Fruit fly (Drosophila melanogaster) whole organism, embryonic: ENCODE measurements around the gene Pif1.

Experiments
- Asciz ChIP-seq: fragments of 200-800 bp; sonication (Bioruptor generic); optimal IDR thresholded peaks from 2 replicates; lab custom pipeline; 2017; ENCODE audit warnings: missing biosample characterization, mild to moderate bottlenecking, missing genetic modification characterization, missing genetic modification reagents
- Atf3 ChIP-seq: fragments of 200-800 bp; sonication (Bioruptor generic); optimal IDR thresholded peaks from 3 replicates; lab custom pipeline; 2016; ENCODE audit warnings: missing biosample characterization, missing genetic modification characterization
- Atf6 ChIP-seq: fragments of 200-800 bp; sonication (Bioruptor generic); IDR thresholded peaks from 2 replicates; pipeline ENCODE4 v1.3.6; 2022; ENCODE audit warnings: missing biosample characterization, missing genetic modification characterization
- BEAF-32 ChIP-seq: fragments of 200-800 bp; sonication (Bioruptor generic); optimal IDR thresholded peaks from 3 replicates; lab custom pipeline; 2017; ENCODE audit warnings: missing biosample characterization, missing genetic modification characterization, mild to moderate bottlenecking, moderate library complexity, missing genetic modification reagents
- CG10267 ChIP-seq: fragments of 200-800 bp; sonication (Bioruptor generic); optimal IDR thresholded peaks from 2 replicates; lab custom pipeline; 2018; ENCODE audit warnings: missing biosample characterization, mild to moderate bottlenecking, missing genetic modification characterization, moderate library complexity
- CG10321 ChIP-seq: fragments of 200-800 bp; sonication (Bioruptor generic); IDR thresholded peaks from 2 replicates; pipeline ENCODE4 v1.3.6; 2022; ENCODE audit warnings: missing biosample characterization, missing genetic modification characterization
- CG12744 ChIP-seq: fragments of 200-800 bp; sonication (Bioruptor generic); optimal IDR thresholded peaks from 2 replicates; lab custom pipeline; 2016; ENCODE audit warnings: missing biosample characterization, missing genetic modification characterization
- CG18011 ChIP-seq: fragments of 200-800 bp; sonication (Bioruptor generic); optimal IDR thresholded peaks from 2 replicates; lab custom pipeline; 2017; ENCODE audit warnings: missing biosample characterization, missing genetic modification characterization, mild to moderate bottlenecking, moderate library complexity, missing genotype
- CG18262 ChIP-seq: fragments of 200-800 bp; optimal IDR thresholded peaks from 3 replicates; lab custom pipeline; 2019; ENCODE audit warnings: missing biosample characterization, mild to moderate bottlenecking, missing genetic modification characterization, moderate library complexity
- CG2712 ChIP-seq: fragments of 200-800 bp; optimal IDR thresholded peaks from 3 replicates; lab custom pipeline; 2019; ENCODE audit warnings: missing biosample characterization, mild to moderate bottlenecking, missing genetic modification characterization, moderate library complexity
- CG3407 ChIP-seq: fragments of 200-800 bp; sonication (Bioruptor generic); optimal IDR thresholded peaks from 2 replicates; lab custom pipeline; 2018; ENCODE audit warnings: missing biosample characterization, mild to moderate bottlenecking, missing genetic modification characterization
- CG3995 ChIP-seq: fragments of 200-800 bp; sonication (Bioruptor generic); optimal IDR thresholded peaks from 3 replicates; lab custom pipeline; 2016; ENCODE audit warnings: missing biosample characterization, missing genetic modification characterization
- CG43689 ChIP-seq: fragments of 200-800 bp; sonication (Bioruptor generic); IDR thresholded peaks from 2 replicates; pipeline ENCODE4 v1.3.6; 2022; ENCODE audit warnings: missing biosample characterization, missing genetic modification characterization
- CG4424 ChIP-seq: fragments of 200-800 bp; sonication (Bioruptor generic); optimal IDR thresholded peaks from 3 replicates; lab custom pipeline; 2016; ENCODE audit warnings: missing biosample characterization, missing genetic modification characterization
- CG6272 ChIP-seq: fragments of 200-800 bp; sonication (Bioruptor generic); IDR thresholded peaks from 2 replicates; pipeline ENCODE4 v1.3.6; 2022; ENCODE audit warnings: missing biosample characterization, missing genetic modification characterization
- CG6689 ChIP-seq: fragments of 200-800 bp; sonication (Bioruptor generic); IDR thresholded peaks from 2 replicates; pipeline ENCODE4 v1.3.6; 2022; ENCODE audit warnings: missing biosample characterization, missing genetic modification characterization
- CG7271 ChIP-seq: fragments of 200-800 bp; sonication (Bioruptor generic); optimal IDR thresholded peaks from 2 replicates; lab custom pipeline; 2018; ENCODE audit warnings: missing biosample characterization, mild to moderate bottlenecking, missing genetic modification characterization, moderate library complexity
- CG7745 ChIP-seq: fragments of 200-800 bp; sonication (Bioruptor generic); optimal IDR thresholded peaks from 2 replicates; lab custom pipeline; 2018; ENCODE audit warnings: missing biosample characterization, mild to moderate bottlenecking, missing genetic modification characterization, moderate library complexity
- CG7786 ChIP-seq: fragments of 200-800 bp; sonication (Bioruptor generic); optimal IDR thresholded peaks from 2 replicates; lab custom pipeline; 2016; ENCODE audit warnings: missing biosample characterization, missing genetic modification characterization
- CG7987 ChIP-seq: fragments of 200-800 bp; sonication (Bioruptor generic); optimal IDR thresholded peaks from 2 replicates; lab custom pipeline; 2018; ENCODE audit warnings: missing biosample characterization, mild to moderate bottlenecking, missing genetic modification characterization, moderate library complexity
- CG8388 ChIP-seq: fragments of 200-800 bp; sonication (Bioruptor generic); optimal IDR thresholded peaks from 2 replicates; lab custom pipeline; 2019; ENCODE audit warnings: missing biosample characterization, mild to moderate bottlenecking, missing genetic modification characterization, moderate library complexity
- Ets65A ChIP-seq: fragments of 200-800 bp; sonication (Bioruptor generic); peaks from one replicate; lab custom pipeline; 2016; ENCODE audit warnings: missing biosample characterization, missing genetic modification characterization
- HmgZ ChIP-seq: fragments of 200-800 bp; sonication (Bioruptor generic); optimal IDR thresholded peaks from 2 replicates; lab custom pipeline; 2018; ENCODE audit warnings: missing biosample characterization, mild to moderate bottlenecking, missing genetic modification characterization
- Hr78 ChIP-seq, 2 experiments: fragments of 200-800 bp in 1 of 2; fragments of >200 bp in 1 of 2; sonication (Bioruptor generic) in 1 of 2; optimal IDR thresholded peaks; 2 replicates each; lab custom pipeline; 2017 to 2019; ENCODE audit warnings: missing biosample characterization in 2 of 2, missing genetic modification characterization in 2 of 2, mild to moderate bottlenecking in 1 of 2, moderate library complexity in 1 of 2
- Hsf ChIP-seq: fragments of 200-800 bp; sonication (Bioruptor generic); optimal IDR thresholded peaks from 3 replicates; lab custom pipeline; 2016; ENCODE audit warnings: missing biosample characterization, missing genetic modification characterization
- Lpt ChIP-seq: fragments of >200 bp; optimal IDR thresholded peaks from 2 replicates; lab custom pipeline; 2018; ENCODE audit warnings: missing biosample characterization, missing genetic modification characterization
- Max ChIP-seq: fragments of 200-800 bp; sonication (Bioruptor generic); optimal IDR thresholded peaks from 2 replicates; lab custom pipeline; 2016; ENCODE audit warnings: missing biosample characterization, mild to moderate bottlenecking, missing genetic modification characterization
- Nf-YA ChIP-seq: fragments of 200-800 bp; sonication (Bioruptor generic); IDR thresholded peaks from 2 replicates; pipeline ENCODE4 v1.3.6; 2022; ENCODE audit warnings: missing biosample characterization, missing genetic modification characterization
- Nf-YB ChIP-seq: fragments of 200-800 bp; sonication (Bioruptor generic); optimal IDR thresholded peaks from 3 replicates; lab custom pipeline; 2019; ENCODE audit warnings: missing biosample characterization, mild to moderate bottlenecking, missing genetic modification characterization, moderate library complexity
- Opbp ChIP-seq: fragments of 200-800 bp; sonication (Bioruptor generic); IDR thresholded peaks from 3 replicates; pipeline ENCODE4 v1.3.6; 2022; ENCODE audit warnings: missing biosample characterization, missing genetic modification characterization; ENCODE audit not compliant: partially characterized antibody
- Stat92E ChIP-seq, 3 experiments: fragments of >200 bp in 2 of 3; fragments of 200-800 bp in 1 of 3; sonication (Bioruptor generic) in 1 of 3; optimal IDR thresholded peaks; 2 replicates each; lab custom pipeline; 2017 to 2019; ENCODE audit warnings: missing biosample characterization in 3 of 3, missing genetic modification characterization in 3 of 3, mild to moderate bottlenecking in 1 of 3, moderate library complexity in 1 of 3
- az2 ChIP-seq: fragments of 200-800 bp; sonication (Bioruptor generic); optimal IDR thresholded peaks from 3 replicates; lab custom pipeline; 2016; ENCODE audit warnings: missing biosample characterization, missing genetic modification characterization
- bigmax ChIP-seq: fragments of 200-800 bp; sonication (Bioruptor generic); optimal IDR thresholded peaks from 2 replicates; lab custom pipeline; 2018; ENCODE audit warnings: missing biosample characterization, mild to moderate bottlenecking, missing genetic modification characterization
- br ChIP-seq: fragments of >200 bp; optimal IDR thresholded peaks from 2 replicates; lab custom pipeline; 2017
- chif ChIP-seq, 2 experiments: fragments of 200-800 bp; sonication (Bioruptor generic); optimal IDR thresholded peaks; 3 replicates each; lab custom pipeline; 2016; ENCODE audit warnings: missing biosample characterization in 2 of 2, missing genetic modification characterization in 2 of 2
- da ChIP-seq: fragments of 200-800 bp; sonication (Bioruptor generic); optimal IDR thresholded peaks from 2 replicates; lab custom pipeline; 2016; ENCODE audit warnings: missing biosample characterization, missing genetic modification characterization
- fd96Cb ChIP-seq: fragments of 200-800 bp; sonication (Bioruptor generic); optimal IDR thresholded peaks from 2 replicates; lab custom pipeline; 2018; ENCODE audit warnings: missing biosample characterization, mild to moderate bottlenecking, missing genetic modification characterization, moderate library complexity
- fu2 ChIP-seq: fragments of 200-800 bp; sonication (Bioruptor generic); optimal IDR thresholded peaks from 2 replicates; lab custom pipeline; 2016; ENCODE audit warnings: missing biosample characterization, missing genetic modification characterization
- inv ChIP-seq: fragments of 200-800 bp; sonication (Bioruptor generic); IDR thresholded peaks from 2 replicates; pipeline ENCODE4 v1.3.6; 2022; ENCODE audit warnings: missing biosample characterization, missing genetic modification characterization; ENCODE audit not compliant: partially characterized antibody
- jing ChIP-seq: fragments of 200-800 bp; sonication (Bioruptor generic); optimal IDR thresholded peaks from 2 replicates; lab custom pipeline; 2018; ENCODE audit warnings: missing biosample characterization, mild to moderate bottlenecking, missing genetic modification characterization
- odd ChIP-seq: fragments of 200-800 bp; sonication (Bioruptor generic); optimal IDR thresholded peaks from 2 replicates; lab custom pipeline; 2017; ENCODE audit warnings: missing biosample characterization, mild to moderate bottlenecking, missing genetic modification characterization
- p53 ChIP-seq: fragments of 200-800 bp; sonication (Bioruptor generic); optimal IDR thresholded peaks from 2 replicates; lab custom pipeline; 2016; ENCODE audit warnings: missing biosample characterization, missing genetic modification characterization
- peb ChIP-seq: fragments of 200-800 bp; sonication (Bioruptor generic); IDR thresholded peaks from 2 replicates; pipeline ENCODE4 v1.3.6; 2022; ENCODE audit warnings: missing biosample characterization, missing genetic modification characterization
- run ChIP-seq: fragments of 200-800 bp; sonication (Bioruptor generic); optimal IDR thresholded peaks from 3 replicates; lab custom pipeline; 2018; ENCODE audit warnings: missing biosample characterization, mild to moderate bottlenecking, missing genetic modification characterization
- sd ChIP-seq: fragments of 200-800 bp; sonication (Bioruptor generic); optimal IDR thresholded peaks from 3 replicates; lab custom pipeline; 2018; ENCODE audit warnings: missing biosample characterization, mild to moderate bottlenecking, missing genetic modification characterization, moderate library complexity
- stc ChIP-seq: fragments of 200-800 bp; sonication (Bioruptor generic); IDR thresholded peaks from 2 replicates; pipeline ENCODE4 v1.3.6; 2022; ENCODE audit warnings: missing biosample characterization, missing genetic modification characterization
- stwl ChIP-seq: fragments of 200-800 bp; sonication (Bioruptor generic); optimal IDR thresholded peaks from 3 replicates; lab custom pipeline; 2018; ENCODE audit warnings: missing biosample characterization, mild to moderate bottlenecking, missing genetic modification characterization, moderate library complexity
- tll ChIP-seq, 2 experiments: fragments of 200-800 bp in 1 of 2; fragments of >200 bp in 1 of 2; sonication (Bioruptor generic) in 1 of 2; optimal IDR thresholded peaks; 2 replicates each; lab custom pipeline; 2017 to 2019; ENCODE audit warnings: missing biosample characterization in 2 of 2, missing genetic modification characterization in 2 of 2, mild to moderate bottlenecking in 1 of 2, moderate library complexity in 1 of 2
- tna ChIP-seq: fragments of 200-800 bp; sonication (Bioruptor generic); IDR thresholded peaks from 2 replicates; pipeline ENCODE4 v1.3.6; 2022; ENCODE audit warnings: missing biosample characterization, missing genetic modification characterization; ENCODE audit not compliant: partially characterized antibody
- zf30C ChIP-seq: fragments of 200-800 bp; sonication (Bioruptor generic); optimal IDR thresholded peaks from 3 replicates; lab custom pipeline; 2018; ENCODE audit warnings: missing biosample characterization, mild to moderate bottlenecking, missing genetic modification characterization

Pif1 gene

dm6 chr2L:3479697-3480442, 10.1 kb upstream of the Pif1 start (continued):
- TF ChIP-seq Nf-YA (GFP tag; lab: Robert Waterston, UW) (no peak), CG3995 (GFP tag; lab: Kevin White, UChicago) (no peak), br (lab: Kevin White, UChicago) (no peak), tll (GFP tag; optimal IDR thresholded peaks at IDR 0.05; lab: Kevin White, UChicago) (no peak), az2 (GFP tag; lab: Kevin White, UChicago) (no peak), CG6689 (GFP tag; lab: Robert Waterston, UW) (no peak), HmgZ (tag; lab: Kevin White, UChicago) (no peak), sd (tag; lab: Kevin White, UChicago) (peak; percentile 56), Hsf (GFP tag; lab: Kevin White, UChicago) (no peak), CG18262 (tag; lab: Kevin White, UChicago) (no peak), run (tag; lab: Kevin White, UChicago) (no peak), Hr78 (GFP tag; optimal IDR thresholded peaks at IDR 0.05; lab: Kevin White, UChicago) (no peak), p53 (no peak), Ets65A (GFP tag; lab: Kevin White, UChicago) (peak; percentile 38), jing (GFP tag; lab: Kevin White, UChicago) (no peak), tna (GFP tag; lab: Robert Waterston, UW) (0 out of 2 replicates have a peak, but pooled peaks have one; percentile 31), peb (no peak), CG7745 (no peak), Lpt (GFP tag; lab: Kevin White, UChicago) (no peak), odd (GFP tag; lab: Kevin White, UChicago) (peak; percentile 2), CG10321 (GFP tag; lab: Robert Waterston, UW) (no peak), da (GFP tag; lab: Kevin White, UChicago) (no peak), zf30C (GFP tag; lab: Kevin White, UChicago) (no peak), stc (GFP tag; lab: Robert Waterston, UW) (no peak), CG7271 (tag; lab: Kevin White, UChicago) (no peak), CG6272 (no peak), fd96Cb (tag; lab: Kevin White, UChicago) (no peak), CG12744 (GFP tag; lab: Kevin White, UChicago) (no peak), stwl (tag; lab: Kevin White, UChicago) (no peak), CG2712 (tag; lab: Kevin White, UChicago) (no peak), Atf6 (peak; percentile 58), CG7786 (GFP tag; lab: Kevin White, UChicago) (no peak), Max (GFP tag; lab: Kevin White, UChicago) (no peak), chif (GFP tag; optimal IDR thresholded peaks at IDR 0.05; lab: Kevin White, UChicago) (no peak), fu2 (GFP tag; lab: Kevin White, UChicago) (no peak), Opbp (GFP tag; lab: Robert Waterston, UW) (no peak), CG43689 (GFP tag; lab: Robert Waterston, UW) (no peak), inv (GFP tag; lab: Robert Waterston, UW) (no peak), CG18011 (GFP tag; lab: Kevin White, UChicago) (no peak), Stat92E (GFP tag; optimal IDR thresholded peaks at IDR 0.05; lab: Kevin White, UChicago) (no peak), CG3407 (no peak), CG8388 (GFP tag; lab: Kevin White, UChicago) (no peak), CG10267 (tag; lab: Kevin White, UChicago) (no peak), CG7987 (GFP tag; lab: Kevin White, UChicago) (peak; percentile 22), Asciz (GFP tag; lab: Kevin White, UChicago) (no peak), CG4424 (GFP tag; lab: Kevin White, UChicago) (no peak), Atf3 (no peak), BEAF-32 (GFP tag; lab: Kevin White, UChicago) (no peak), bigmax (GFP tag; lab: Kevin White, UChicago) (no peak), Nf-YB (GFP tag; lab: Kevin White, UChicago) (no peak)
